Fruit fly (Drosophila melanogaster) whole organism, embryonic: ENCODE data around the gene MtnE.

Source experiments
- Bgb ChIP-seq: fragments of 200-800 bp; sonication (Bioruptor generic); IDR thresholded peaks from 2 replicates; pipeline ENCODE4 v1.3.6; 2022; ENCODE audit warnings: missing biosample characterization, missing genetic modification characterization; ENCODE audit not compliant: partially characterized antibody
- CG10147 ChIP-seq: fragments of 200-800 bp; sonication (Bioruptor generic); optimal IDR thresholded peaks from 2 replicates; lab custom pipeline; 2019; ENCODE audit warnings: missing biosample characterization, mild to moderate bottlenecking, missing genetic modification characterization, moderate library complexity
- CG11504 ChIP-seq: fragments of 200-800 bp; sonication (Bioruptor generic); optimal IDR thresholded peaks from 3 replicates; lab custom pipeline; 2019; ENCODE audit warnings: missing biosample characterization, mild to moderate bottlenecking, missing genetic modification characterization, moderate library complexity
- CG12391 ChIP-seq: fragments of 200-800 bp; sonication (Bioruptor generic); optimal IDR thresholded peaks from 3 replicates; lab custom pipeline; 2018; ENCODE audit warnings: missing biosample characterization, mild to moderate bottlenecking, missing genetic modification characterization, moderate library complexity
- CG15269 ChIP-seq: fragments of 200-800 bp; sonication (Bioruptor generic); optimal IDR thresholded peaks from 2 replicates; lab custom pipeline; 2018; ENCODE audit warnings: missing biosample characterization, mild to moderate bottlenecking, missing genetic modification characterization, moderate library complexity
- CG15514 ChIP-seq: fragments of 200-800 bp; sonication (Bioruptor generic); optimal IDR thresholded peaks from 3 replicates; lab custom pipeline; 2017; ENCODE audit warnings: missing biosample characterization, missing genetic modification characterization, mild to moderate bottlenecking, moderate library complexity, missing genetic modification reagents
- CG1792 ChIP-seq: fragments of 200-800 bp; sonication (Bioruptor generic); optimal IDR thresholded peaks from 2 replicates; lab custom pipeline; 2016; ENCODE audit warnings: missing biosample characterization, missing genetic modification characterization
- CG2199 ChIP-seq: fragments of 200-800 bp; sonication (Bioruptor generic); IDR thresholded peaks from 3 replicates; pipeline ENCODE4 v1.3.6; 2022; ENCODE audit warnings: missing biosample characterization, missing genetic modification characterization
- CG30403 ChIP-seq: fragments of 200-800 bp; sonication (Bioruptor generic); optimal IDR thresholded peaks from 3 replicates; lab custom pipeline; 2016; ENCODE audit warnings: missing biosample characterization, missing genetic modification characterization
- CG3281 ChIP-seq: fragments of 200-800 bp; sonication (Bioruptor generic); optimal IDR thresholded peaks from 3 replicates; lab custom pipeline; 2017; ENCODE audit warnings: missing biosample characterization, mild to moderate bottlenecking, missing genetic modification characterization
- CG5953 ChIP-seq: fragments of 200-800 bp; sonication (Bioruptor generic); IDR thresholded peaks from 2 replicates; pipeline ENCODE4 v1.3.6; 2022; ENCODE audit warnings: missing biosample characterization, missing genetic modification characterization
- CG6175 ChIP-seq: fragments of 200-800 bp; sonication (Bioruptor generic); IDR thresholded peaks from 3 replicates; pipeline ENCODE4 v1.3.6; 2022; ENCODE audit warnings: missing biosample characterization, missing genetic modification characterization
- CG6854 ChIP-seq: fragments of 200-800 bp; sonication (Bioruptor generic); optimal IDR thresholded peaks from 3 replicates; lab custom pipeline; 2017; ENCODE audit warnings: missing biosample characterization, mild to moderate bottlenecking, missing genetic modification characterization
- CG8924 ChIP-seq: fragments of 200-800 bp; optimal IDR thresholded peaks from 3 replicates; lab custom pipeline; 2019; ENCODE audit warnings: missing biosample characterization, mild to moderate bottlenecking, missing genetic modification characterization, moderate library complexity
- CG9609 ChIP-seq: fragments of 200-800 bp; sonication (Bioruptor generic); optimal IDR thresholded peaks from 3 replicates; lab custom pipeline; 2016; ENCODE audit warnings: missing biosample characterization, missing genetic modification characterization
- CHES-1-like ChIP-seq: fragments of 200-800 bp; sonication (Bioruptor generic); optimal IDR thresholded peaks from 2 replicates; lab custom pipeline; 2016; ENCODE audit warnings: missing biosample characterization, missing genetic modification characterization
- Dip2 ChIP-seq: fragments of 200-800 bp; sonication (Bioruptor generic); IDR thresholded peaks from 2 replicates; pipeline ENCODE4 v1.3.6; 2022; ENCODE audit warnings: missing biosample characterization, missing genetic modification characterization
- Dip3 ChIP-seq: fragments of 200-800 bp; sonication (Bioruptor generic); optimal IDR thresholded peaks from 3 replicates; lab custom pipeline; 2016; ENCODE audit warnings: missing biosample characterization, missing genetic modification characterization
- Eip74EF ChIP-seq, 2 experiments: fragments of 200-800 bp in 1 of 2; fragments of >200 bp in 1 of 2; sonication (Bioruptor generic) in 1 of 2; optimal IDR thresholded peaks; 2 replicates each; lab custom pipeline; 2017 to 2019; ENCODE audit warnings: missing biosample characterization in 2 of 2, missing genetic modification characterization in 2 of 2, mild to moderate bottlenecking in 1 of 2, moderate library complexity in 1 of 2
- Lhr ChIP-seq: fragments of 200-800 bp; sonication (Bioruptor generic); optimal IDR thresholded peaks from 3 replicates; lab custom pipeline; 2017; ENCODE audit warnings: mild to moderate bottlenecking, missing biosample characterization, missing genetic modification reagents, missing genetic modification characterization
- PHDP ChIP-seq: fragments of 200-800 bp; sonication (Bioruptor generic); optimal IDR thresholded peaks from 3 replicates; lab custom pipeline; 2018; ENCODE audit warnings: missing biosample characterization, mild to moderate bottlenecking, missing genetic modification characterization, moderate library complexity
- Pdp1 ChIP-seq, 2 experiments: fragments of 200-800 bp; sonication (Bioruptor generic); optimal IDR thresholded peaks; 3 replicates each; lab custom pipeline; 2016; ENCODE audit warnings: missing biosample characterization in 2 of 2, missing genetic modification characterization in 2 of 2, mild to moderate bottlenecking in 1 of 2, moderate library complexity in 1 of 2
- TFAM ChIP-seq: fragments of 200-800 bp; sonication (Bioruptor generic); optimal IDR thresholded peaks from 2 replicates; lab custom pipeline; 2017; ENCODE audit warnings: missing biosample characterization, missing genetic modification characterization, inconsistent platforms
- Vsx1 ChIP-seq: fragments of 200-800 bp; sonication (Bioruptor generic); optimal IDR thresholded peaks from 2 replicates; lab custom pipeline; 2017; ENCODE audit warnings: missing biosample characterization, mild to moderate bottlenecking, missing genetic modification characterization, missing genetic modification reagents
- al ChIP-seq: fragments of 200-800 bp; sonication (Bioruptor generic); IDR thresholded peaks from 2 replicates; pipeline ENCODE4 v1.3.6; 2022; ENCODE audit warnings: missing biosample characterization, missing genetic modification characterization
- amos ChIP-seq: fragments of 200-800 bp; sonication (Bioruptor generic); IDR thresholded peaks from 2 replicates; pipeline ENCODE4 v1.3.6; 2022; ENCODE audit warnings: missing biosample characterization, missing genetic modification characterization; ENCODE audit not compliant: partially characterized antibody
- chif ChIP-seq, 2 experiments: fragments of 200-800 bp; sonication (Bioruptor generic); optimal IDR thresholded peaks; 3 replicates each; lab custom pipeline; 2016; ENCODE audit warnings: missing biosample characterization in 2 of 2, missing genetic modification characterization in 2 of 2
- chinmo ChIP-seq: fragments of 200-800 bp; sonication (Bioruptor generic); IDR thresholded peaks from 4 replicates; pipeline ENCODE4 v1.3.6; 2022; ENCODE audit warnings: missing biosample characterization, missing genetic modification characterization; ENCODE audit not compliant: partially characterized antibody
- chn ChIP-seq: fragments of 200-800 bp; sonication (Bioruptor generic); optimal IDR thresholded peaks from 2 replicates; lab custom pipeline; 2016; ENCODE audit warnings: missing biosample characterization, missing genetic modification characterization
- dan ChIP-seq: fragments of 200-800 bp; sonication (Bioruptor generic); IDR thresholded peaks from 2 replicates; pipeline ENCODE4 v1.3.6; 2022; ENCODE audit warnings: missing biosample characterization, missing genetic modification characterization
- dm ChIP-seq: fragments of 200-800 bp; sonication (Bioruptor generic); optimal IDR thresholded peaks from 3 replicates; lab custom pipeline; 2016; ENCODE audit warnings: missing biosample characterization, missing genetic modification characterization
- eve ChIP-seq, 2 experiments: fragments of >200 bp; optimal IDR thresholded peaks; 2 replicates each; lab custom pipeline; 2017; ENCODE audit warnings: missing biosample characterization in 2 of 2, missing genetic modification characterization in 2 of 2
- exex ChIP-seq: fragments of 200-800 bp; sonication (Bioruptor generic); optimal IDR thresholded peaks from 4 replicates; lab custom pipeline; 2018; ENCODE audit warnings: missing biosample characterization, mild to moderate bottlenecking, missing genetic modification characterization, moderate library complexity
- eyg ChIP-seq: fragments of 200-800 bp; sonication (Bioruptor generic); optimal IDR thresholded peaks from 3 replicates; lab custom pipeline; 2016; ENCODE audit warnings: missing biosample characterization, missing genetic modification characterization
- gem ChIP-seq: fragments of 200-800 bp; sonication (Bioruptor generic); optimal IDR thresholded peaks from 2 replicates; lab custom pipeline; 2019; ENCODE audit warnings: missing biosample characterization, mild to moderate bottlenecking, missing genetic modification characterization, moderate library complexity
- gro ChIP-seq: fragments of 200-800 bp; sonication (Bioruptor generic); optimal IDR thresholded peaks from 2 replicates; lab custom pipeline; 2016; ENCODE audit warnings: missing biosample characterization, missing genetic modification characterization
- her ChIP-seq: fragments of 200-800 bp; sonication (Bioruptor generic); optimal IDR thresholded peaks from 2 replicates; lab custom pipeline; 2016; ENCODE audit warnings: missing biosample characterization, missing genetic modification characterization
- ranshi ChIP-seq: fragments of 200-800 bp; sonication (Bioruptor generic); IDR thresholded peaks from 2 replicates; pipeline ENCODE4 v1.3.6; 2022; ENCODE audit warnings: missing biosample characterization, missing genetic modification characterization
- schlank ChIP-seq: fragments of 200-800 bp; sonication (Bioruptor generic); optimal IDR thresholded peaks from 2 replicates; lab custom pipeline; 2018; ENCODE audit warnings: missing biosample characterization, mild to moderate bottlenecking, missing genetic modification characterization
- scrt ChIP-seq: fragments of 200-800 bp; sonication (Bioruptor generic); optimal IDR thresholded peaks from 2 replicates; lab custom pipeline; 2018; ENCODE audit warnings: missing biosample characterization, mild to moderate bottlenecking, missing genetic modification characterization, moderate library complexity
- sens ChIP-seq: fragments of 200-800 bp; sonication (Bioruptor generic); peaks from one replicate; lab custom pipeline; 2016; ENCODE audit warnings: missing biosample characterization, missing genetic modification characterization
- slp2 ChIP-seq: fragments of 200-800 bp; sonication (Bioruptor generic); optimal IDR thresholded peaks from 2 replicates; lab custom pipeline; 2016; ENCODE audit warnings: missing biosample characterization, missing genetic modification characterization
- sr ChIP-seq: fragments of 200-800 bp; sonication (Bioruptor generic); IDR thresholded peaks from 3 replicates; pipeline ENCODE4 v1.3.6; 2022; ENCODE audit warnings: missing biosample characterization, missing genetic modification characterization
- stc ChIP-seq: fragments of 200-800 bp; sonication (Bioruptor generic); IDR thresholded peaks from 2 replicates; pipeline ENCODE4 v1.3.6; 2022; ENCODE audit warnings: missing biosample characterization, missing genetic modification characterization
- tin ChIP-seq: fragments of 200-800 bp; sonication (Bioruptor generic); optimal IDR thresholded peaks from 3 replicates; lab custom pipeline; 2016; ENCODE audit warnings: missing biosample characterization, missing genetic modification characterization
- tup ChIP-seq: fragments of 200-800 bp; sonication (Bioruptor generic); optimal IDR thresholded peaks from 2 replicates; lab custom pipeline; 2016; ENCODE audit warnings: missing biosample characterization, mild to moderate bottlenecking, missing genetic modification characterization, moderate library complexity
- unpg ChIP-seq: fragments of 200-800 bp; sonication (Bioruptor generic); optimal IDR thresholded peaks from 3 replicates; lab custom pipeline; 2018; ENCODE audit warnings: missing biosample characterization, mild to moderate bottlenecking, missing genetic modification characterization, moderate library complexity
- zen2 ChIP-seq: fragments of 200-800 bp; sonication (Bioruptor generic); IDR thresholded peaks from 3 replicates; pipeline ENCODE4 v1.3.6; 2022; ENCODE audit warnings: missing biosample characterization, missing genetic modification characterization; ENCODE audit not compliant: partially characterized antibody

MtnE gene

dm6 chr3R:20549855-20550603 lies 15.5 kb upstream of the MtnE start (continued):
- peak; percentile 36 for TF ChIP-seq CG9609 (GFP tag; lab: Kevin White, UChicago)
- peak; percentile 35; the same call in 1 of the 2 replicates for TF ChIP-seq Bgb (GFP tag; lab: Robert Waterston, UW)
- peak; percentile 93 for TF ChIP-seq gem (tag; lab: Kevin White, UChicago)
- peak; percentile 91 for TF ChIP-seq sens (GFP tag; lab: Kevin White, UChicago)
- TF ChIP-seq CG5953 (GFP tag; lab: Robert Waterston, UW), result peak; percentile 64
- TF ChIP-seq chn (GFP tag; lab: Kevin White, UChicago), result peak; percentile 55
- peak; percentile 81 for TF ChIP-seq scrt (GFP tag; lab: Kevin White, UChicago)
- TF ChIP-seq sr (GFP tag; lab: Robert Waterston, UW), result 0 out of 3 replicates have a peak, but pooled peaks have one; percentile 10
- peak; percentile 94 for TF ChIP-seq Vsx1
- TF ChIP-seq TFAM, result peak; percentile 46
- peak; percentile 49 for TF ChIP-seq schlank (tag; lab: Kevin White, UChicago)
- TF ChIP-seq slp2 (GFP tag; lab: Kevin White, UChicago), result no peak
- peak; percentile 24 for TF ChIP-seq gro (GFP tag; lab: Kevin White, UChicago)
- TF ChIP-seq Eip74EF (GFP tag; optimal IDR thresholded peaks at IDR 0.05; lab: Kevin White, UChicago), result peak in 1 of 2 experiments; percentile 64
- peak; percentile 91 for TF ChIP-seq CG11504 (tag; lab: Kevin White, UChicago)
- peak; percentile 86 for TF ChIP-seq CG8924 (tag; lab: Kevin White, UChicago)
- TF ChIP-seq Lhr (GFP tag; lab: Kevin White, UChicago), result peak; percentile 65
- TF ChIP-seq CG1792 (GFP tag; lab: Kevin White, UChicago), result no peak
- TF ChIP-seq CG6175 (GFP tag; lab: Robert Waterston, UW), result peak; percentile 64; the same call in 1 of the 3 replicates
- TF ChIP-seq Dip2, result peak; percentile 54; the same call in 1 of the 2 replicates
- peak; percentile 62; the same call in 1 of the 2 replicates for TF ChIP-seq dan (GFP tag; lab: Robert Waterston, UW)
- TF ChIP-seq eyg (GFP tag; lab: Kevin White, UChicago), result peak; percentile 4
- TF ChIP-seq ranshi, result peak; percentile 84
- peak; percentile 67 for TF ChIP-seq CG15514
- no peak for TF ChIP-seq dm (GFP tag; lab: Kevin White, UChicago)
- TF ChIP-seq tup (GFP tag; lab: Kevin White, UChicago), result peak; percentile 70
- peak; percentile 59; the same call in 3 of the 4 replicates for TF ChIP-seq chinmo (GFP tag; lab: Robert Waterston, UW)
- peak; percentile 87 for TF ChIP-seq CG3281 (GFP tag; lab: Kevin White, UChicago)
- TF ChIP-seq amos (GFP tag; lab: Robert Waterston, UW), result peak; percentile 32; the same call in 1 of the 2 replicates
- peak; percentile 75 for TF ChIP-seq al
- peak; percentile 89 for TF ChIP-seq CG12391 (tag; lab: Kevin White, UChicago)
- TF ChIP-seq CG15269, result peak; percentile 92
- peak; percentile 84 for TF ChIP-seq CG10147 (GFP tag; lab: Kevin White, UChicago)
- TF ChIP-seq her (GFP tag; lab: Kevin White, UChicago), result no peak
- TF ChIP-seq CG30403 (GFP tag; lab: Kevin White, UChicago), result peak; percentile 81
- TF ChIP-seq PHDP, result peak; percentile 88
- peak; percentile 77 for TF ChIP-seq stc (GFP tag; lab: Robert Waterston, UW)
- TF ChIP-seq eve (GFP tag; optimal IDR thresholded peaks at IDR 0.05; lab: Kevin White, UChicago), result peak in 1 of 2 experiments; percentile 94
- peak in 1 of 2 experiments; percentile 52 for TF ChIP-seq chif (GFP tag; optimal IDR thresholded peaks at IDR 0.05; lab: Kevin White, UChicago)
- TF ChIP-seq CHES-1-like (GFP tag; lab: Kevin White, UChicago), result no peak
- TF ChIP-seq CG2199 (GFP tag; lab: Robert Waterston, UW), result no peak; the same call in 2 of the 3 replicates
- TF ChIP-seq tin (GFP tag; lab: Kevin White, UChicago), result peak; percentile 85
- peak; percentile 84 for TF ChIP-seq exex (tag; lab: Kevin White, UChicago)
- TF ChIP-seq Dip3, result no peak
- peak; percentile 76 for TF ChIP-seq CG6854 (GFP tag; lab: Kevin White, UChicago)
- peak in 1 of 2 experiments; percentile 63 for TF ChIP-seq Pdp1 (GFP tag; optimal IDR thresholded peaks at IDR 0.05; lab: Kevin White, UChicago)
- TF ChIP-seq unpg (GFP tag; lab: Kevin White, UChicago), result peak; percentile 88
- no peak for TF ChIP-seq zen2
